Worm (Caenorhabditis elegans) whole organism, L4 larva: ENCODE data around the gene dvc-1.
A peak's percentile ranks its signal among the peaks of the same experiment; 100 is the strongest.

Experiments
- F26F4.8 ChIP-seq: fragments of 200-800 bp; sonication (Bioruptor generic); conservative IDR thresholded peaks from 2 replicates; pipeline ENCODE4 v1.3.6; 2022; ENCODE audit warnings: missing genetic modification characterization, missing compliant biosample characterization
- F44E2.7 ChIP-seq: fragments of 200-800 bp; sonication (Bioruptor generic); IDR thresholded peaks from 2 replicates; pipeline ENCODE4 v2.1.2; 2022; ENCODE audit warnings: missing genetic modification characterization, missing compliant biosample characterization
- R02D3.7 ChIP-seq: fragments of 150-350 bp; sonication (generic microtip); optimal IDR thresholded peaks from 3 replicates; lab custom pipeline; 2014; ENCODE audit warnings: missing biosample characterization, missing genetic modification characterization
- ZK546.5 ChIP-seq, 2 experiments: sonication (generic microtip); optimal IDR thresholded peaks; 2 replicates each; lab custom pipeline; 2017; ENCODE audit warnings: missing biosample characterization in 2 of 2, missing genetic modification characterization in 2 of 2
- aha-1 ChIP-seq: fragments of 150-350 bp; peaks from one replicate; lab custom pipeline; 2014; ENCODE audit warnings: missing biosample characterization, missing genetic modification characterization
- aly-2 ChIP-seq: sonication (generic microtip); optimal IDR thresholded peaks from 2 replicates; lab custom pipeline; 2018; ENCODE audit warnings: missing biosample characterization, missing genetic modification characterization
- ceh-62 ChIP-seq: sonication (generic microtip); optimal IDR thresholded peaks from 2 replicates; lab custom pipeline; 2017; ENCODE audit warnings: missing biosample characterization, missing genetic modification characterization
- ceh-82 ChIP-seq: sonication (generic microtip); optimal IDR thresholded peaks from 2 replicates; lab custom pipeline; 2017; ENCODE audit warnings: missing biosample characterization, missing genetic modification characterization
- ces-1 ChIP-seq: fragments of 150-350 bp; sonication (generic microtip); optimal IDR thresholded peaks from 4 replicates; lab custom pipeline; 2014; ENCODE audit warnings: missing biosample characterization, missing genetic modification reagents, missing genetic modification characterization
- ctbp-1 ChIP-seq: fragments of 200-800 bp; sonication (Bioruptor generic); IDR thresholded peaks from 2 replicates; pipeline ENCODE4 v1.3.6; 2022; ENCODE audit warnings: missing genetic modification reagents, missing genetic modification characterization, missing compliant biosample characterization
- daf-16 ChIP-seq, 3 experiments: sonication (generic microtip); optimal IDR thresholded peaks; 2 replicates each; lab custom pipeline; 2016 to 2017; ENCODE audit warnings: missing genetic modification characterization in 3 of 3, missing genetic modification reagents in 3 of 3, mild to moderate bottlenecking in 2 of 3, missing compliant biosample characterization in 2 of 3, missing biosample characterization in 1 of 3, moderate library complexity in 1 of 3
- daf-19 ChIP-seq: fragments of 200-800 bp; sonication (Bioruptor generic); conservative IDR thresholded peaks from 2 replicates; pipeline ENCODE4 v1.3.6; 2022; ENCODE audit warnings: missing genetic modification characterization, missing compliant biosample characterization
- dmd-6 ChIP-seq: fragments of 200-800 bp; sonication (Bioruptor generic); IDR thresholded peaks from 2 replicates; pipeline ENCODE4 v1.3.6; 2022; ENCODE audit warnings: missing genetic modification reagents, missing genetic modification characterization, missing compliant biosample characterization
- dmd-9 ChIP-seq: fragments of 200-800 bp; sonication (Bioruptor generic); IDR thresholded peaks from 2 replicates; pipeline ENCODE4 v1.3.6; 2022; ENCODE audit warnings: missing genetic modification reagents, missing genetic modification characterization, missing compliant biosample characterization
- egl-43 ChIP-seq: fragments of 200-800 bp; sonication (Bioruptor generic); IDR thresholded peaks from 2 replicates; pipeline ENCODE4 v1.3.6; 2022; ENCODE audit warnings: missing genetic modification reagents, missing genetic modification characterization, missing compliant biosample characterization
- fkh-10 ChIP-seq: fragments of 150-350 bp; optimal IDR thresholded peaks from 2 replicates; lab custom pipeline; 2014; ENCODE audit warnings: missing biosample characterization, missing genetic modification reagents, missing genetic modification characterization
- fos-1 ChIP-seq: fragments of 150-350 bp; optimal IDR thresholded peaks from 2 replicates; lab custom pipeline; 2014; ENCODE audit warnings: missing biosample characterization, missing genetic modification characterization
- gei-8 ChIP-seq: fragments of 200-800 bp; sonication (Bioruptor generic); optimal IDR thresholded peaks from 2 replicates; lab custom pipeline; 2018; ENCODE audit warnings: mild to moderate bottlenecking, missing genetic modification characterization, missing compliant biosample characterization
- hlh-11 ChIP-seq: fragments of 200-800 bp; sonication (Bioruptor generic); optimal IDR thresholded peaks from 2 replicates; lab custom pipeline; 2018; ENCODE audit warnings: mild to moderate bottlenecking, missing genetic modification characterization, missing compliant biosample characterization
- hlh-30 ChIP-seq: sonication (generic microtip); optimal IDR thresholded peaks from 2 replicates; lab custom pipeline; 2017; ENCODE audit warnings: antibody characterized with exemption, mild to moderate bottlenecking, missing genetic modification characterization, missing compliant biosample characterization; ENCODE audit not compliant: insufficient read depth
- jun-1 ChIP-seq: fragments of 150-350 bp; optimal IDR thresholded peaks from 2 replicates; lab custom pipeline; 2014; ENCODE audit warnings: missing biosample characterization, missing genetic modification reagents, missing genetic modification characterization
- lin-13 ChIP-seq: fragments of 150-350 bp; optimal IDR thresholded peaks from 2 replicates; lab custom pipeline; 2014; ENCODE audit warnings: missing biosample characterization, missing genetic modification reagents, missing genetic modification characterization
- lin-15B ChIP-seq: fragments of 150-350 bp; sonication (generic microtip); optimal IDR thresholded peaks from 3 replicates; lab custom pipeline; 2014; ENCODE audit warnings: missing biosample characterization, missing genetic modification characterization
- lsy-2 ChIP-seq, 2 experiments: fragments of 150-350 bp in 1 of 2; sonication (generic microtip) in 1 of 2; optimal IDR thresholded peaks; 2 replicates each; lab custom pipeline; 2014 to 2017; ENCODE audit warnings: missing biosample characterization in 2 of 2, missing genetic modification characterization in 2 of 2
- mdl-1 ChIP-seq, 2 experiments: fragments of 150-350 bp in 1 of 2; sonication (generic microtip) in 1 of 2; optimal IDR thresholded peaks; 2 replicates each; lab custom pipeline; 2014 to 2017; ENCODE audit warnings: missing biosample characterization in 2 of 2, missing genetic modification characterization in 2 of 2
- mep-1 ChIP-seq: fragments of 150-350 bp; sonication (generic microtip); optimal IDR thresholded peaks from 3 replicates; lab custom pipeline; 2014; ENCODE audit warnings: missing biosample characterization, missing genetic modification characterization
- mes-2 ChIP-seq: sonication (generic microtip); optimal IDR thresholded peaks from 2 replicates; lab custom pipeline; 2016; ENCODE audit warnings: missing genotype, mild to moderate bottlenecking, missing genetic modification characterization, missing compliant biosample characterization; ENCODE audit not compliant: poor library complexity, severe bottlenecking
- mxl-2 ChIP-seq: fragments of 200-800 bp; sonication (Bioruptor generic); conservative IDR thresholded peaks from 2 replicates; pipeline ENCODE4 v1.3.6; 2022; ENCODE audit warnings: missing genetic modification reagents, missing genetic modification characterization, missing compliant biosample characterization
- nhr-102 ChIP-seq: sonication (generic microtip); optimal IDR thresholded peaks from 2 replicates; lab custom pipeline; 2016; ENCODE audit warnings: mild to moderate bottlenecking, missing genetic modification characterization, moderate library complexity, missing compliant biosample characterization
- nhr-111 ChIP-seq: fragments of 200-800 bp; sonication (Bioruptor generic); optimal IDR thresholded peaks from 2 replicates; lab custom pipeline; 2018; ENCODE audit warnings: mild to moderate bottlenecking, missing genetic modification characterization, missing compliant biosample characterization
- nhr-28 ChIP-seq: fragments of 150-350 bp; optimal IDR thresholded peaks from 2 replicates; lab custom pipeline; 2014; ENCODE audit warnings: missing biosample characterization, missing genetic modification characterization
- nhr-41 ChIP-seq: fragments of 200-800 bp; sonication (Bioruptor generic); IDR thresholded peaks from 2 replicates; pipeline ENCODE4 v1.3.6; 2022; ENCODE audit warnings: missing genetic modification reagents, missing genetic modification characterization, missing compliant biosample characterization
- nhr-6 ChIP-seq: fragments of 150-350 bp; optimal IDR thresholded peaks from 2 replicates; lab custom pipeline; 2014; ENCODE audit warnings: missing biosample characterization, missing genetic modification characterization
- nhr-77 ChIP-seq: fragments of 150-350 bp; optimal IDR thresholded peaks from 2 replicates; lab custom pipeline; 2014; ENCODE audit warnings: missing biosample characterization, missing genetic modification characterization
- php-3 ChIP-seq: fragments of 200-800 bp; sonication (Bioruptor generic); IDR thresholded peaks from 2 replicates; pipeline ENCODE4 v1.3.6; 2022; ENCODE audit warnings: missing genetic modification reagents, missing genetic modification characterization, missing compliant biosample characterization
- set-16 ChIP-seq: fragments of 200-800 bp; sonication (Bioruptor generic); IDR thresholded peaks from 2 replicates; pipeline ENCODE4 v1.3.6; 2022; ENCODE audit warnings: missing genetic modification reagents, missing genetic modification characterization, missing compliant biosample characterization
- skn-1 ChIP-seq: fragments of 150-350 bp; optimal IDR thresholded peaks from 2 replicates; lab custom pipeline; 2014; ENCODE audit warnings: missing biosample characterization, missing genetic modification characterization
- snpc-4 ChIP-seq: fragments of 150-350 bp; optimal IDR thresholded peaks from 2 replicates; lab custom pipeline; 2014; ENCODE audit warnings: missing biosample characterization, missing genetic modification characterization
- tag-97 ChIP-seq: fragments of 200-800 bp; sonication (Bioruptor generic); IDR thresholded peaks from 2 replicates; pipeline ENCODE4 v1.3.6; 2022; ENCODE audit warnings: missing genetic modification characterization, missing compliant biosample characterization
- unc-62 ChIP-seq, 3 experiments: fragments of 150-350 bp in 1 of 3; sonication (generic microtip); optimal IDR thresholded peaks in 2 of 3; peaks in 1 of 3; 1 replicate in 1 of 3; 2 replicates in 2 of 3; lab custom pipeline; 2014 to 2017; ENCODE audit warnings: missing biosample characterization in 3 of 3, missing genetic modification characterization in 3 of 3, missing genetic modification reagents in 3 of 3, missing genotype in 1 of 3
- ztf-11 ChIP-seq: fragments of 150-350 bp; optimal IDR thresholded peaks from 2 replicates; lab custom pipeline; 2014; ENCODE audit warnings: missing biosample characterization, missing genetic modification characterization
- ztf-7 ChIP-seq: fragments of 150-350 bp; optimal IDR thresholded peaks from 2 replicates; lab custom pipeline; 2014; ENCODE audit warnings: missing biosample characterization, missing genetic modification characterization

dvc-1 gene

DNA sequence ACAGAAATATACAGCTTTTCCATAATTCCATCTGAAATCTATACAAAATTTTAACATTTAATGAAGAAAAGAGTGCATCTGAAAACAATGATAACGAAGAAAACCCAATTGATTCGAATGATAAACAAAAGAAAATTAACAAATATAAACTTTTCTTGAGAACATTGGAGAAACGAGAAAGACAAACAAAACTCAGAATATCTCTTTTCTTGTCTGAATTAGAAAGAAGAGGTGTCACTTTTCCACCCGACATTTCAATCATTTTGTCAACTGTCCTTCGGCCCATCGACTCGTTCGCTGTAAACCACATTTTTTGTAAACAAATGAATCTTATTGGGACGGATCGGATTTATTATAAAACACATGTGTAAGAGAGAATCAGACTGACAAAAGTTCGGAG, 13.2 kb downstream of the dvc-1 start, which contains the start of gene bgal-1 (continued):
- TF ChIP-seq egl-43 (GFP tag; lab: Robert Waterston, UW): no peak
- TF ChIP-seq snpc-4: no peak
- TF ChIP-seq ctbp-1: no peak
- TF ChIP-seq mdl-1 (tag; optimal IDR thresholded peaks at IDR 0.05; lab: Kevin White, UChicago): no peak
- peak in 1 of 2 experiments; percentile 55 for TF ChIP-seq lsy-2 (tag; optimal IDR thresholded peaks at IDR 0.05; lab: Kevin White, UChicago)
- no peak for TF ChIP-seq ces-1 (GFP tag; lab: Kevin White, UChicago)
- peak; percentile 53 for TF ChIP-seq mep-1 (tag; lab: Kevin White, UChicago)
- TF ChIP-seq hlh-11: peak; percentile 13
- no peak for TF ChIP-seq mes-2
- no peak for TF ChIP-seq fkh-10 (GFP tag; lab: Kevin White, UChicago)

DNA sequence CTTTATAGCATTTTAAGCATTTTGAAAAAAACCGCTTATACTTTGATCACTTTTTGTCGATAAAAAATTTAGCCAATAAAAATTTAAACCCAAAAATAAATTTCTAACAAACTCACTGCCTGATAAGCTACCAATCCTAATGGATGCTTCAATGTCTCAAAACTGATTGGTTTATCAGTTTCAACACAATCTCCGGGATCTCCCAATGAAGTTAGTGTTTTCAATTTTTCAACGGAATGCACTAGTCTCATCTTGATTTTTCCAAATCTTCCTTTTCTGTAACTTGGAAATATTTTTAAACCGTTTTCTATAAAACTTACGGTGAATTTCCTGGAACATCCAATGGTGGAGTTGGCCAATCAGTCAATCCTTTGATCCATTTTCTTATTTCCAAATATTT, 15.4 kb downstream of the dvc-1 start:
- TF ChIP-seq unc-62 (GFP tag; optimal IDR thresholded peaks at IDR 0.05 in 1 of 2; lab: Kevin White, UChicago) (peak in 1 of 2 experiments; percentile 91), unc-62 (tag; optimal IDR thresholded peaks at IDR 0.05; lab: Kevin White, UChicago) (no peak), dmd-9 (GFP tag; lab: Robert Waterston, UW) (no peak)

DNA sequence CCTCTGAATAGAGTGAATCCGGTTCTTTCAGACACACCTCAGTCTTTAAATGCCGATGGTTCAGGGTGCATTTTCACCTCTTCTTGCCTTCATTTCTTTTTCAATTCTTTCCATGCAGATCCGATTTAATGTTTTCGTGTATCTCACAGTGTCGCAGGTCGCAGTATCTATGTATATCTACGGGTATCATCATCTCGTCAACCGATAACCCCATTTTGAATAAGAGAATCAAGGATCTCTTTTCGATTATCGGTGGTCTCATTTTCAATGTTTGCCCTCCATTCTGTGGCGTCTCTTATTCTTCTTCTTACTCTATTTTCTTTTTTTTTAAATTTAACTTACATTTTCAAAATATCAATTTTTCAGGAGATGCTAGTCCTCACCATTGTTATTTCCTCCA, 18.2 kb downstream of the dvc-1 start, which contains the start of gene T19B10.2:
TSS of gene T19B10.2 (plus strand) at position 367 of the 400 bp plus-strand sequence.
- TF ChIP-seq ctbp-1 (no peak), lin-15B (tag; lab: Kevin White, UChicago) (no peak), ZK546.5 (tag; optimal IDR thresholded peaks at IDR 0.05; lab: Kevin White, UChicago) (no peak), daf-19 (GFP tag; lab: Robert Waterston, UW) (no peak), nhr-102 (tag; lab: Kevin White, UChicago) (no peak), ceh-82 (tag; lab: Kevin White, UChicago) (no peak), nhr-6 (tag; lab: Kevin White, UChicago) (no peak), ztf-7 (tag; lab: Kevin White, UChicago) (no peak), F26F4.8 (GFP tag; lab: Robert Waterston, UW) (no peak), snpc-4 (no peak), lin-13 (no peak), fos-1 (tag; lab: Kevin White, UChicago) (no peak), gei-8 (GFP tag; lab: Kevin White, UChicago) (no peak), nhr-41 (GFP tag; lab: Robert Waterston, UW) (no peak)
- TF ChIP-seq, all 104 proteins: peak for 0

DNA sequence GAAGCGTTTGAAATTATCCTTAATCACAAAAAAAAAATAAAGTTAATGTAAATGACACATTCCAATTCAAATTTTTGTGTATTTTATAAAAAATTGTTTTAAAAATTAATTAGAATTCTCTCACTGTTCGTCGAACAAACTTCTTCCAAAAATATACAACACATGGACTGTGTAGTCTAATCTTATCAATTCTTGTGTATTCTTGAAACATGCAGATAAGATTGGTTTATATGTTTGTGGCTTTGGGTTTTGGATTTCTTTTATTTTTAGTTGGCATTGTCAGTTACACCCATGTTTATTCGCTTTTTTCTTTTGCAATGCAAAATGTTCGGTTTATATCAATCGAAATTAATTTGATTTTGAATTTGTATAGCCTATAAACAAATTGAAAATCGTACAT, 18.7 kb downstream of the dvc-1 start:
- TF ChIP-seq nhr-28 (tag; lab: Kevin White, UChicago) (peak; percentile 54), F44E2.7 (GFP tag; lab: Robert Waterston, UW) (no peak)

DNA sequence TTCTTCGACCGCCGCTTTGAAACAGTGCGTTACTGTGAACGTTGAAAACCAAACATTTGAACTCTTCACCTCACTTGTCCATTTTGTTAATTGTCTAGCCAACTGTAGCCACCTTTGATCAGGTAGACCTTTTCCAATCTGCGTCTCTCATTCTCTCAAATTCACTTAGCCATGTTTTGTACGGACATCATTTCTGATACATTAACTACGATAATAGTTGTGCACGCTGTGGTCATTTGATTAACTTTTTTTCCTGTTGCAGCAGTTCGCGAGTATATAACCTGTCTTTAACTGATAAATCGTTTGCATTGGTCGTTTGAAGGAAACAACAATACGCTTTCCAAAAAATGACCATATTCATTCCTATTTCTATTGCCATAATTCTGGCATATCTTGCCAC, 21.7 kb downstream of the dvc-1 start, which contains the start of gene cyp-29A2:
TSS of gene cyp-29A2 (plus strand) at position 190 of the 400 bp plus-strand sequence.
- TF ChIP-seq R02D3.7 (tag; lab: Kevin White, UChicago): no peak
- no peak for TF ChIP-seq skn-1 (tag; lab: Kevin White, UChicago)
- TF ChIP-seq ceh-62 (tag; lab: Kevin White, UChicago): no peak
- no peak for TF ChIP-seq daf-16 (GFP tag; optimal IDR thresholded peaks at IDR 0.05; lab: Kevin White, UChicago)
- peak; percentile 69 for TF ChIP-seq daf-16 (tag; optimal IDR thresholded peaks at IDR 0.05; lab: Kevin White, UChicago)
- TF ChIP-seq aha-1 (tag; lab: Kevin White, UChicago): peak; percentile 32
- TF ChIP-seq mxl-2 (GFP tag; lab: Robert Waterston, UW): no peak
- no peak for TF ChIP-seq nhr-111 (GFP tag; lab: Kevin White, UChicago)
- no peak for TF ChIP-seq aly-2 (tag; lab: Kevin White, UChicago)
- TF ChIP-seq set-16: no peak
- TF ChIP-seq php-3 (GFP tag; lab: Robert Waterston, UW): 0 out of 2 replicates have a peak, but pooled peaks have one; percentile 43
- no peak for TF ChIP-seq jun-1 (tag; lab: Kevin White, UChicago)
- TF ChIP-seq hlh-11: peak; percentile 57
- TF ChIP-seq lin-15B (tag; lab: Kevin White, UChicago): no peak
- TF ChIP-seq nhr-77: peak; percentile 92
- TF ChIP-seq tag-97 (GFP tag; lab: Robert Waterston, UW): no peak
- no peak for TF ChIP-seq ZK546.5 (tag; optimal IDR thresholded peaks at IDR 0.05; lab: Kevin White, UChicago)
- no peak for TF ChIP-seq F26F4.8 (GFP tag; lab: Robert Waterston, UW)
- TF ChIP-seq lsy-2 (tag; optimal IDR thresholded peaks at IDR 0.05; lab: Kevin White, UChicago): no peak
- peak; percentile 52 for TF ChIP-seq hlh-30
- peak; percentile 41 for TF ChIP-seq dmd-6 (GFP tag; lab: Robert Waterston, UW)
- TF ChIP-seq nhr-41 (GFP tag; lab: Robert Waterston, UW): no peak
- TF ChIP-seq nhr-6 (tag; lab: Kevin White, UChicago): peak; percentile 7
- peak in 1 of 2 experiments; percentile 49 for TF ChIP-seq mdl-1 (tag; optimal IDR thresholded peaks at IDR 0.05; lab: Kevin White, UChicago)
- no peak for TF ChIP-seq dmd-9 (GFP tag; lab: Robert Waterston, UW)
- peak in 1 of 2 experiments; percentile 58 for TF ChIP-seq unc-62 (GFP tag; optimal IDR thresholded peaks at IDR 0.05 in 1 of 2; lab: Kevin White, UChicago)
- TF ChIP-seq unc-62 (tag; optimal IDR thresholded peaks at IDR 0.05; lab: Kevin White, UChicago): no peak
- peak; percentile 99 for TF ChIP-seq nhr-28 (tag; lab: Kevin White, UChicago)
- TF ChIP-seq ztf-11 (tag; lab: Kevin White, UChicago): no peak
- no peak for TF ChIP-seq F44E2.7 (GFP tag; lab: Robert Waterston, UW)
